Worm (Caenorhabditis elegans): Measurements from ENCODE around the gene B0403.5.

DNA sequence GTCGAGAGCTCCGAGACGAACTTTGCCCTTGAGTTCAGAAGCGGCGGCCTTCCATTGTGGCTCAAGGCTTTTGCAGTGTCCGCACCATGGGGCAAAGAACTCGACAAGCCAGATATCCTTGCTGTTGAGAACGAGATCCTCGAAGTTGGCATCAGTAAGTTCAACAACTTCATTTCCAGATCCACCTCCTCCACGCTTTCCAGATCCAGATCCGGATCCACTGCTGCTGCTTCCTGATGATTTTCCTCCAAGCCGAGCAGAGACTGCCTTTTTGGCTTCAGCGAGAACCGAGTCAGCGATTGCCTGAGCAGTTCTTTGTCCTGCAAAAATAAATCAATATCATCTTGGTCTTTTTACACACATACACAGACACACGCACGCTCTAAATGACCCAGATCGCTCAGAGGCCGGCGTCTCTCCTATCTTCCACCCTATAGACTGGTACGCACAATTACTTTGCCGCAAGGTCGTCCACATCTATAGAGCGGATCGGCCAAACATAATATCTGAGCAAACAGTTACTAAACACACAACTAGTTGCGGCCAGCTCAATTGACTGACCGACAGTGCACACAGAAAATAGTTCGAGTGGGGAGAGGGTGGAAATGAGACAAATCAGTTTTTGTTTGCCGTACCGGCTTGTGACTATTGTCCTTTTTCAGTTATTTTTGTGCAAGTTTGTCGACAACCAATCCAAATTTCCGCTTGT, 9.9 kb downstream of the B0403.5 start:
- TF ChIP-seq sptf-1 (tag; optimal IDR thresholded peaks at IDR 0.05) = no peak
- TF ChIP-seq lir-3 (tag; optimal IDR thresholded peaks at IDR 0.05; ENCODE audit: poor library complexity) = no peak
- no peak for TF ChIP-seq alr-1 (tag; optimal IDR thresholded peaks at IDR 0.05; ENCODE audit: borderline replicate concordance)
- no peak for TF ChIP-seq lsy-2 (tag; optimal IDR thresholded peaks at IDR 0.05)
- TF ChIP-seq nhr-28 (tag; optimal IDR thresholded peaks at IDR 0.05) = no peak
- peak in 1 of 3 experiments; percentile 14 for TF ChIP-seq ceh-82 (tag; optimal IDR thresholded peaks at IDR 0.05)
- TF ChIP-seq hpl-2 (GFP tag; optimal IDR thresholded peaks at IDR 0.05) = no peak
- TF ChIP-seq egl-13 (tag; optimal IDR thresholded peaks at IDR 0.05) = no peak
